Worm (Caenorhabditis elegans) whole organism, late embryonic: ENCODE data around the gene K02E7.11.

Experiments used
- F13H6.1 ChIP-seq: sonication (generic microtip); optimal IDR thresholded peaks from 2 replicates; lab custom pipeline; 2016; ENCODE audit warnings: missing genetic modification characterization, missing compliant biosample characterization
- K09A11.1 ChIP-seq: sonication (generic microtip); optimal IDR thresholded peaks from 2 replicates; lab custom pipeline; 2017; ENCODE audit warnings: antibody characterized with exemption, mild to moderate bottlenecking, missing genetic modification characterization, missing compliant biosample characterization; ENCODE audit not compliant: insufficient read depth
- ama-1 ChIP-seq: fragments of 150-350 bp; optimal IDR thresholded peaks from 2 replicates; lab custom pipeline; 2014
- elt-4 ChIP-seq: sonication (generic microtip); optimal IDR thresholded peaks from 2 replicates; lab custom pipeline; 2016; ENCODE audit warnings: missing genetic modification characterization, missing compliant biosample characterization
- ets-4 ChIP-seq: sonication (generic microtip); optimal IDR thresholded peaks from 2 replicates; lab custom pipeline; 2016; ENCODE audit warnings: missing genetic modification characterization, missing compliant biosample characterization
- fax-1 ChIP-seq: sonication (generic microtip); optimal IDR thresholded peaks from 2 replicates; lab custom pipeline; 2016; ENCODE audit warnings: missing genotype, missing genetic modification characterization, missing compliant biosample characterization
- hlh-30 ChIP-seq: sonication (generic microtip); optimal IDR thresholded peaks from 2 replicates; lab custom pipeline; 2017; ENCODE audit warnings: antibody characterized with exemption, missing genetic modification characterization, missing compliant biosample characterization; ENCODE audit not compliant: insufficient read depth
- nhr-11 ChIP-seq: fragments of 150-350 bp; optimal IDR thresholded peaks from 2 replicates; lab custom pipeline; 2014; ENCODE audit warnings: missing biosample characterization, missing genetic modification characterization
- odd-2 ChIP-seq: sonication (generic microtip); optimal IDR thresholded peaks from 2 replicates; lab custom pipeline; 2017; ENCODE audit warnings: antibody characterized with exemption, mild to moderate bottlenecking, missing genetic modification characterization, missing compliant biosample characterization
- pag-3 ChIP-seq: sonication (generic microtip); optimal IDR thresholded peaks from 2 replicates; lab custom pipeline; 2016; ENCODE audit warnings: missing compliant biosample characterization, missing genetic modification characterization, borderline replicate concordance
- ref-2 ChIP-seq: sonication (generic microtip); optimal IDR thresholded peaks from 2 replicates; lab custom pipeline; 2016; ENCODE audit warnings: missing genetic modification characterization, missing compliant biosample characterization
- ttx-3 ChIP-seq: sonication (generic microtip); optimal IDR thresholded peaks from 2 replicates; lab custom pipeline; 2016; ENCODE audit warnings: missing genetic modification reagents, missing genetic modification characterization, missing compliant biosample characterization

DNA sequence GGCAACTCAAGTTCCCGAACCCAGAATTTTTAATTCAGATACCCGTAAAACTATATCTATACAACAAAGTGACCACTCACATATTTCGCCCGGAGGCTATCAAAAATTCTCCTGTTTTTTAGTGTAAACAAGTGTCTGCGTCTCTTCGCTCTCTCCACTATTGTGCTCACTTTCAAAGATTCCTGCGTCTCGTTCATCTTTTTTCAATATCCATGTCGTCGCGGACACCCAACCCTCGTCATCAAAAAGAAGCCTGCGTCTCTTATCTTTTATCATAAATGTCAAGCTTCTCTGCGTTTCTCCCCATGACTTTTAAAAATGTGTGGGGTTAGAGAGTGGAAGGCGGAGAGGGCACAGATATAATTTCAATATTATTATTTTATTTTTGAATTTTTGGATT lies 9.6 kb upstream of the K02E7.11 start:
- TF ChIP-seq hlh-30: no peak
- no peak for TF ChIP-seq pag-3 (tag; lab: Kevin White, UChicago)
- no peak for TF ChIP-seq ttx-3 (tag; lab: Kevin White, UChicago)
- no peak for TF ChIP-seq ama-1 (lab: Kevin White, UChicago)
- TF ChIP-seq fax-1 (tag; lab: Kevin White, UChicago): no peak
- TF ChIP-seq elt-4 (tag; lab: Kevin White, UChicago): no peak
- no peak for TF ChIP-seq K09A11.1
- TF ChIP-seq ets-4 (tag; lab: Kevin White, UChicago): no peak
- TF ChIP-seq nhr-11 (tag; lab: Kevin White, UChicago): no peak
- TF ChIP-seq odd-2 (tag; lab: Kevin White, UChicago): no peak
- no peak for TF ChIP-seq ref-2 (tag; lab: Kevin White, UChicago)
- peak; percentile 27 for TF ChIP-seq F13H6.1
